Worm (Caenorhabditis elegans) whole organism, midembryonic: ENCODE data around the gene pals-38.

Experiments
- cog-1 ChIP-seq: sonication (generic microtip); optimal IDR thresholded peaks from 2 replicates; lab custom pipeline; 2016; ENCODE audit warnings: missing genetic modification characterization, missing compliant biosample characterization
- flt-1 ChIP-seq: fragments of 200-800 bp; sonication (Bioruptor generic); IDR thresholded peaks from 2 replicates; pipeline ENCODE4 v1.3.6; 2022; ENCODE audit warnings: missing genetic modification characterization, missing compliant biosample characterization
- klf-2 ChIP-seq: fragments of 200-800 bp; sonication (Bioruptor generic); conservative IDR thresholded peaks from 2 replicates; pipeline ENCODE4 v1.3.6; 2022; ENCODE audit warnings: missing genetic modification reagents, missing genetic modification characterization, missing compliant biosample characterization
- med-1 ChIP-seq: sonication (generic microtip); optimal IDR thresholded peaks from 2 replicates; lab custom pipeline; 2017; ENCODE audit warnings: missing genetic modification characterization, mild to moderate bottlenecking, missing compliant biosample characterization, antibody characterized with exemption, missing genetic modification reagents; ENCODE audit not compliant: insufficient read depth
- ref-1 ChIP-seq: fragments of 200-800 bp; sonication (Bioruptor generic); conservative IDR thresholded peaks from 2 replicates; pipeline ENCODE4 v1.3.6; 2022; ENCODE audit warnings: missing genetic modification reagents, missing genetic modification characterization, missing compliant biosample characterization
- ztf-23 ChIP-seq: fragments of 200-800 bp; sonication (Bioruptor generic); IDR thresholded peaks from 2 replicates; pipeline ENCODE4 v1.3.6; 2022; ENCODE audit warnings: missing genetic modification reagents, missing genetic modification characterization, missing compliant biosample characterization
- ztf-29 ChIP-seq: fragments of 200-800 bp; sonication (Bioruptor generic); IDR thresholded peaks from 2 replicates; pipeline ENCODE4 v1.3.6; 2022; ENCODE audit warnings: missing genetic modification reagents, missing genetic modification characterization, missing compliant biosample characterization

- TF ChIP-seq klf-2 (GFP tag; lab: Robert Waterston, UW) (no peak), ref-1 (GFP tag; lab: Robert Waterston, UW) (no peak), med-1 (GFP tag; lab: Kevin White, UChicago) (no peak), ztf-29 (GFP tag; lab: Robert Waterston, UW) (no peak), flt-1 (GFP tag; lab: Robert Waterston, UW) (no peak), ztf-23 (GFP tag; lab: Robert Waterston, UW) (no peak), cog-1 (no peak)
Observed at ce11 chrV:12421360-12421759, 25.4 kb downstream of the pals-38 start.
